Worm (Caenorhabditis elegans): ENCODE data around the gene cpb-1.

DNA sequence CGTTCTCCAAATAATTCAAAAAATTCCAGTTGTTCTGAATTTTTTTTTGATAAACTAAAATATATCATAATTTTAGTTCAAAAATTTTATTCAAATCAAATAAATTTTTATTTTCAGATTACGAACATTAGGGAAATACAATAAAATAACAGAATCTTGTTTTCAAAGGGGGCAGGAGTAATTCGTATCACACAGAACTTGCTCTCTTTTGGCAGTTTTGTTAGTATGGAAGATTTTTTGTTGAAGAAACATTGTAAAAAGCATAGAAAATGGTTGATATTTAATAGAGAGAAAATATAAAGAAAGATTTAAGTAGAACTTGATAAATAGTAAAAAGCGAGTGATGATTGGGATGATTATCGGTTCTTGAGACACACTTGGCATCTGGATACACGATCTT, 14.7 kb downstream of the cpb-1 start:
- TF ChIP-seq nhr-48 (tag; optimal IDR thresholded peaks at IDR 0.05) (no peak), nhr-10 (tag; optimal IDR thresholded peaks at IDR 0.05) (no peak), zag-1 (tag; optimal IDR thresholded peaks at IDR 0.05) (no peak), unc-62 (GFP tag; optimal IDR thresholded peaks at IDR 0.05 in 1 of 2) (peak in 1 of 2 experiments; percentile 95), unc-62 (tag; optimal IDR thresholded peaks at IDR 0.05) (no peak), hlh-30 (tag; optimal IDR thresholded peaks at IDR 0.05; ENCODE audit: insufficient read depth) (no peak), mdt-29 (GFP tag; IDR thresholded peaks at IDR 0.05) (no peak), cey-2 (tag; optimal IDR thresholded peaks at IDR 0.05; ENCODE audit: borderline replicate concordance, insufficient read depth) (no peak), ceh-82 (tag; optimal IDR thresholded peaks at IDR 0.05) (no peak), lsy-2 (tag; optimal IDR thresholded peaks at IDR 0.05) (no peak), pqm-1 (tag; optimal IDR thresholded peaks at IDR 0.05) (no peak), aly-2 (tag; optimal IDR thresholded peaks at IDR 0.05) (no peak)

All from whole organism, L4 larva.